Worm (Caenorhabditis elegans): Measurements from ENCODE around the gene str-148.
"Not testable (repeated sequence)": the region's sequence is repeated elsewhere in the genome, so short reads cannot be mapped to it uniquely, and the experiment has no call there.

The str-148 gene

DNA sequence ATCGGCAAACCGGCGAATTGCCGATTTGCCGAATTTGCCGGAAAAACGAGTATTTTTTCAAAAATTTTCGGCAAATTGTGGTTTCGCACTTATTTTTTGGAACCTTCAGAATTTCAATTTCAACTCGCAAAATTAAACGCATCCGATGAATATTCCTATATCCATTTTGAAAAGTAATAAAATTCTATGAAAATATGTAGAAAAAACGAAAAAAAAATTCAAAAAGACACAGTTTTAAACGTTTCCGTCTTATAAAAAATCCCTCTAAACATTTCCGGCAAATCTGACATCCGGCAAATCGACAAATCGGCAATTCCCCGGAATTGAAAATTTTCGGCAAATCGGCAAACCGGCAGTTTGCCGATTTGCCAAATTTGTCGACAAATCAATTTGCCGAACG, at the start of gene str-148:
TSS of gene str-148 (plus strand) at position 301 of the 400 bp plus-strand sequence.
- TF ChIP-seq ceh-18 (tag; optimal IDR thresholded peaks at IDR 0.05) = no peak
- no peak for TF ChIP-seq ttx-3 (tag; optimal IDR thresholded peaks at IDR 0.05)
- TF ChIP-seq nhr-11 (tag; optimal IDR thresholded peaks at IDR 0.05) = no peak
- no peak for TF ChIP-seq lim-6 (tag; optimal IDR thresholded peaks at IDR 0.05)
- no peak for TF ChIP-seq mec-3 (tag; optimal IDR thresholded peaks at IDR 0.05; ENCODE audit: borderline replicate concordance)
- no peak for TF ChIP-seq fkh-10 (GFP tag; optimal IDR thresholded peaks at IDR 0.05)
- TF ChIP-seq hlh-13 (GFP tag; optimal IDR thresholded peaks at IDR 0.05) = no peak

DNA sequence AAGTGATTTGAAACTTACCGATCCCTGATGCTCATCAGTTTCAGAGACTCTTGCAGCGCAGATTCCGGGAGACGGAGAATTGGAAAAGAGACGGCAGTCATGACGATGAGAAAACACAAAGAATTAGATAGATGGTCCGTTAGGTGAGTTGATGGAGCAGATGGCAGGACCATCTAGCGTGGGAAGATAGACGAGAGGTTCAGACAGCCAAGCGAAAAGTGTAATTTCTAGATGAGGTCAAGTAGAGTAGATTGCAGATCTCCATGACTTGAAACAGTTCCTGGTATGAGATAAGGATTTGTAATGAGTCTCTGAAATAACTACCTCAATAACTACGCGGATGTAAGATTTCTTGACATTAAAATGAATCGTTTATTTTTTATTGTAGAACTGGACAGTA, 49.7 kb upstream of the str-148 start, which contains the start of gene F45D11.11:
TSS of gene F45D11.11 (minus strand) at position 101 of the 400 bp plus-strand sequence.
- not testable (repeated sequence) for TF ChIP-seq ama-1 (optimal IDR thresholded peaks at IDR 0.05); unc-3 (GFP tag; conservative IDR thresholded peaks at IDR 0.05); unc-3 (tag; optimal IDR thresholded peaks at IDR 0.05); odd-2 (tag; optimal IDR thresholded peaks at IDR 0.05)

DNA sequence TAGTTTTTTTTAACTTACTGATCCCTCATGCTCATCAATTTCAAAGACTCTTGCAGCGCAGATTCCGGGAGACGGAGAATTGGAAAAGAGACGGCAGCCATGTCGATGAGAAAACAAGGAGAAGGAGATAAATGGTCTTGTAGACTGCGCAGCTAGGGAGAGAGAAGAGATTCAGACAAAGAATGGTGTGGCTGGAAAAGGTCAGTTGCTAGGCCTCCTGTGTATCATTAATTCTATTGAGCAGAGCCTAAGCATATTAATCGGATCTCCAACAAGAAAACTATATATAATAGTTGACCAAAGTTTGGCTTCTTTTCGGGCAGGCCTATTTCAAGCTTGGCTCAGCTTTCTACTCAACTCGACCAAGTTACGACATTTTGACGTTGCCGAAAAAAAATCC, 46.3 kb upstream of the str-148 start, which contains the start of gene fbxb-29:
TSS of gene fbxb-29 (minus strand) at position 101 of the 400 bp plus-strand sequence.
- TF ChIP-seq mec-3 (tag; optimal IDR thresholded peaks at IDR 0.05; ENCODE audit: borderline replicate concordance) (no peak), pqm-1 (tag; optimal IDR thresholded peaks at IDR 0.05) (no peak), ceh-6 (GFP tag; optimal IDR thresholded peaks at IDR 0.05) (no peak), ttx-3 (tag; optimal IDR thresholded peaks at IDR 0.05) (no peak)

DNA sequence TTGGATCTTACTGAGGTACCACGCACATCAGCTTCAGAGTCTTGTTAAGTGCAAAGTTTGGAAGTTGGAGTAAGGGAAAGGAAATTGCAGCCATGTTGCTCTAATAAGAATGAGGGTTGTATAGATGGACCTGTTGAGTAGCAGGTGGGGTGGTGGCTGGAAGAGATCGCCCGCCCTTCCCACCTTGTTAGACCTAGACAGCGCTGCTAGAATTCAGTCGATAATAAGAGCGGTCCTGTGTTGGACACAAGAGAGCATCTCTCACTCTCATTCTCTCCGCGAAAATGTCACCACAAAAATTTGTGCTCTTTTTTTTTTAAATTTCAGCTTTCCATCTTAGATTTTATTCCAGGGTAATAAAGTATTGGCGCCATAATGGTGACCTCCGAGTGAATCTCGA, 44.4 kb upstream of the str-148 start, which contains the start of the genes fbxb-30 and F45D11.5:
TSS of gene fbxb-30 (minus strand) at position 101 of the 400 bp plus-strand sequence.
TSS of gene F45D11.5 (plus strand) at position 352 of the 400 bp plus-strand sequence.
- TF ChIP-seq syd-9 (tag; optimal IDR thresholded peaks at IDR 0.05) (no peak), nhr-232 (tag; optimal IDR thresholded peaks at IDR 0.05) (no peak), Y22D7AL.16 (tag; optimal IDR thresholded peaks at IDR 0.05) (no peak), pros-1 (tag; optimal IDR thresholded peaks at IDR 0.05) (no peak), pha-2 (tag; optimal IDR thresholded peaks at IDR 0.05) (no peak), ztf-16 (tag; optimal IDR thresholded peaks at IDR 0.05) (no peak)

DNA sequence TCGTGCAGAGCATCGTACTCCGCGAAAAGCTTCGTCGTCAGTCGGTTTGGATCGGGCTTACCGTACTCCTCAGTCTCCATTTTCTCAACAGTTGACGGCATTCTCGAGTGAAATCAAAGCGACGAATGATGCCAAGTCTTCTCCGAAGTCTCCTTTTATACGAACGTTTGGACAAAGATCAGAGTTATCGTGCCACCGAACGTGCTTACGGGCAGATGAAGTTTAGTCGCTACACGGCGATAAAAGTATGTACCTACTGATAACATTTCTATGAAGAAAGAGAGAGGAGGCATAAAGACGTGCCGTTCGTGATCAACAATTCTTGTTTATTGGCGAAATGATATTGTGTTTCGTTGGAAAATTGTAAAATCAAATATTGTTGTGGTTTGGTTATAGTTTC, 39.4 kb upstream of the str-148 start, which contains the start of gene F45D11.14:
TSS of gene F45D11.14 (minus strand) at position 101 of the 400 bp plus-strand sequence.
- TF ChIP-seq nhr-232, sox-4, pha-2 (tag; optimal IDR thresholded peaks at IDR 0.05): not testable (repeated sequence)

DNA sequence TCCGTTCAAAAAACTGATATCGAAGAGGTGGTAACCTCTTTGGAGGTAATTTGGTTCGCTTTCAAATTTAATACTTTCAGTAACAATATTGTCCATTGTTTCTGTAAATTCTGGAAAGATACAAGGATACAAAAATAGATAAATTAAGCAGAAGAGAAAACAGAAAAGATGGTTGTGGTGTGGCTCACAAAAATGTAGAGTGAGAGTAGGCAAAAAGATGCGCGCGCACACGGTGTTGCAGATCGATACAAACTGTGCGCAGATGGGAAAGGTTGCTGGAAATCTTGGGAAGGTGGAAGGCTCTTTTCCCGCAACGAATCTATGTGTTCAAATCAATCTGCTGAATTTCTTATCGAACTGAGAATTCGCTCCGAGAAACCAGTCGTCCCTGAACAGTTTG, 21.1 kb upstream of the str-148 start, which contains the start of gene btb-11:
TSS of gene btb-11 (minus strand) at position 101 of the 400 bp plus-strand sequence.
- TF ChIP-seq tbx-2 (tag; optimal IDR thresholded peaks at IDR 0.05); T23F11.4 (GFP tag; optimal IDR thresholded peaks at IDR 0.05); lin-11 (tag; optimal IDR thresholded peaks at IDR 0.05): not testable (repeated sequence)

DNA sequence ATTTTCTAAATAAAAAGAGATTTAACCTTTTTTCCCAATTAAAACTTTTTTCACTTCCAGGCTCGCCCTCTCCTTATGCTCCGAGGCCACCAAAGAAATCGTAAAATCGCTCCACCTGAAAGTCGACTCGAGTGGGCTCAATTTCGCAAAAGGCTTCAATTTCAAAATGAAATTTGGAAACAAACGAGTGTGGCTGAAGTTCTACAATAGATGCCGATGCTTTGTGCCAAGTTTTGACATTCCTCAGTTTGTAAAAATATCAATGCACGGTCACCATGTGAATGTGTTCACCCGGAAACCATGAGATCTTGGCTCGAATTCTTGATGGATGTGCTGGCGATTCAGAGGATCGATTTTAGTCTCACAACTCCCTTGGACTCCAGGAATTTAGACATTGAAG, 19.1 kb upstream of the str-148 start, which contains the start of gene M01D1.12:
TSS of gene M01D1.12 (plus strand) at position 301 of the 400 bp plus-strand sequence.
- no peak for TF ChIP-seq odd-2 (tag; optimal IDR thresholded peaks at IDR 0.05)
- no peak for TF ChIP-seq unc-42 (tag; optimal IDR thresholded peaks at IDR 0.05)
- TF ChIP-seq pag-3 (tag; optimal IDR thresholded peaks at IDR 0.05; ENCODE audit: borderline replicate concordance) = no peak
- TF ChIP-seq unc-55 (GFP tag; optimal IDR thresholded peaks at IDR 0.05) = no peak
- no peak for TF ChIP-seq npax-4 (tag; optimal IDR thresholded peaks at IDR 0.05)
- TF ChIP-seq K09A11.1 (tag; optimal IDR thresholded peaks at IDR 0.05; ENCODE audit: insufficient read depth) = no peak
- no peak for TF ChIP-seq pat-9 (tag; optimal IDR thresholded peaks at IDR 0.05)
